Worm (Caenorhabditis elegans): Measurements from ENCODE around the gene B0403.3.
A peak's percentile ranks its signal among the peaks of the same experiment; 100 is the strongest.

The B0403.3 gene

DNA sequence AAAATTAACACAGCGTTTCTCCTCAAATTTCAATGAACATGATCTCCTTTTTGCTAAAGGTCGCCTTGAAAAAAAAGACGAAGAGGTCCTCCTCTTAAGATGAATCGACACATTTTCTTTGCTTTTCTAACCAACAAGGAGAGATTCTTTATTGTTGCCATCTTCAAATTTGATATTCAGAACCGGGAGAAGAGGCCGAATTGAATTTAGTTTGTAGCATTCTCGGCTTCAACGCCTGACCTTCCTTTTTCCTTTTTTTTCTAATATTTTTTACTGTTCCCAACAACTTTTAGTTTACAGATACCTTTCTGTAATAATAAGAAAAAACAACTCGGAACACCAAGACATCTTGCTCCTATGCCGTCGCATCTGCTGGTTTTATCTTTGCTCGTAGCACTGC is 43.4 kb downstream of the B0403.3 start, which contains the start of gene cah-5:
Gene cah-5 (plus strand): TSS at position 301 of the 400 bp plus-strand sequence.
- TF ChIP-seq lin-13 (tag; optimal IDR thresholded peaks at IDR 0.05) (no peak), ces-1 (GFP tag; optimal IDR thresholded peaks at IDR 0.05) (peak; percentile 26)

All from whole organism, mixed stage, embryonic.